Fruit fly (Drosophila melanogaster): ENCODE measurements around the gene CG7542.

CG7542 gene

DNA sequence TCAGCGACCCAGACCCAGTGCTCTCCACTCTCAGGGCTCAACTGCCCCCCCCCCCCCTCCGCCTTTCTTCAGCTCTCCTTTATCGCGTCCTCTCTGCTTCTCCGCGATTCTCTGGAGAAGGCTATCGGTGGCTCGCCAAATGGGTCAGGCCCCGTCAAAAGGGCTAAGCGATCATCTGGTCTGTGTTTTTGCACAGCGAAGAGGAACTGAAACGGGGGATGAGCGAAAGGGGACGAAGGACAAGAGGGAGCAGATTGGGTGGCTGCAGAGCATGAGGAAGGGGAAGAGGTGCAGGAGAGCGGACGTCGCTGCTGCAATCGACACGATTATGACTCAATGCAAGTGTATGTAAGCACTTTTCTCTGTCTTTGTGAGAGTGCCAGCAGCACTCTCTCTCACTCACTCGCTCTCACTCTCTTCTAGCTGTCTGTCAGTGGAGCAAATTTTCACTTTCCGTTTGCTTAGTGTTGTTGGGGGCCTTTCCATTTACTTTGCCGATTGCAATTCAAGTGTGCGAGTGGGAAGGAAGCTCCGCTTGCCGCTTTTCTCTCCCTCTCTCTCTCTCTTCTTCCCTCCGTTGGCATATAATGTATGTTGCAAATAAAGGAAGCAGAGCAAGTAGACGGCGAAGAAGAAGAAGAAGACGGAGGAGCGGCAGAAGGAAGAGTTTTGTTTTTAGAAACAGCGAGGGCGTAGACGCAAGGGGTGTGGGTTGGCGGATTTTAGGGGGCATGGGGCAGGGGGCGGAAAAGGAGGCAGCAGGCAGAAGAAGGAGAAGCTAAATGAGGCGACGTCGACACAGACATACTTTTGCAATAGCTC, 28.1 kb downstream of the CG7542 start (continued):
- no peak for TF ChIP-seq odd (GFP tag; optimal IDR thresholded peaks at IDR 0.05)
- no peak for TF ChIP-seq CG6854 (GFP tag; optimal IDR thresholded peaks at IDR 0.05)
- no peak for TF ChIP-seq ems (GFP tag; optimal IDR thresholded peaks at IDR 0.05)
- no peak for TF ChIP-seq oc (tag; optimal IDR thresholded peaks at IDR 0.05)
- TF ChIP-seq crol (GFP tag; IDR thresholded peaks at IDR 0.05), result peak; percentile 71
- TF ChIP-seq Blimp-1 (GFP tag; optimal IDR thresholded peaks at IDR 0.05), result peak; percentile 90
- no peak for TF ChIP-seq ase (GFP tag; IDR thresholded peaks at IDR 0.05)
- TF ChIP-seq sr (GFP tag; IDR thresholded peaks at IDR 0.05), result 0 out of 3 replicates have a peak, but pooled peaks have one; percentile 32
- TF ChIP-seq kah (GFP tag; optimal IDR thresholded peaks at IDR 0.05), result no peak
- no peak for TF ChIP-seq CG7786 (GFP tag; optimal IDR thresholded peaks at IDR 0.05)
- TF ChIP-seq MESR4 (GFP tag; optimal IDR thresholded peaks at IDR 0.05), result no peak
- TF ChIP-seq D19A (tag; optimal IDR thresholded peaks at IDR 0.05), result no peak
- TF ChIP-seq danr (GFP tag; IDR thresholded peaks at IDR 0.05), result no peak
- no peak for TF ChIP-seq slp2 (GFP tag; optimal IDR thresholded peaks at IDR 0.05)
- TF ChIP-seq dmrt11E (tag; optimal IDR thresholded peaks at IDR 0.05), result no peak
- no peak for TF ChIP-seq YL-1 (GFP tag; optimal IDR thresholded peaks at IDR 0.05)
- peak in 1 of 2 experiments; percentile 11 for TF ChIP-seq Hr78 (GFP tag; optimal IDR thresholded peaks at IDR 0.05)
- no peak for TF ChIP-seq Dll (GFP tag; IDR thresholded peaks at IDR 0.05; ENCODE audit: partially characterized antibody)
- no peak for TF ChIP-seq CrebB (tag; optimal IDR thresholded peaks at IDR 0.05)
- TF ChIP-seq chinmo (GFP tag; IDR thresholded peaks at IDR 0.05; ENCODE audit: partially characterized antibody), result 0 out of 4 replicates have a peak, but pooled peaks have one; percentile 24
- no peak for TF ChIP-seq CG6175 (GFP tag; IDR thresholded peaks at IDR 0.05)
- no peak for TF ChIP-seq cwo (GFP tag; optimal IDR thresholded peaks at IDR 0.05)
- TF ChIP-seq Hr51 (GFP tag; optimal IDR thresholded peaks at IDR 0.05), result no peak
- peak; percentile 18 for TF ChIP-seq CG12769 (tag; optimal IDR thresholded peaks at IDR 0.05)
- no peak for TF ChIP-seq dm (GFP tag; optimal IDR thresholded peaks at IDR 0.05)
- peak; percentile 25; the same call in 1 of the 2 replicates for TF ChIP-seq Drgx (GFP tag; IDR thresholded peaks at IDR 0.05)
- no peak for TF ChIP-seq Usf (GFP tag; optimal IDR thresholded peaks at IDR 0.05)
- TF ChIP-seq Gsc (GFP tag; IDR thresholded peaks at IDR 0.05), result no peak
- TF ChIP-seq CG9876 (GFP tag; optimal IDR thresholded peaks at IDR 0.05), result no peak
- TF ChIP-seq CG30020 (tag; optimal IDR thresholded peaks at IDR 0.05), result no peak
- TF ChIP-seq CG17385 (GFP tag; optimal IDR thresholded peaks at IDR 0.05), result peak; percentile 32
- peak; percentile 90 for TF ChIP-seq Ets65A (GFP tag)
- TF ChIP-seq CG14441 (GFP tag; IDR thresholded peaks at IDR 0.05), result no peak
- no peak for TF ChIP-seq Bgb (GFP tag; IDR thresholded peaks at IDR 0.05; ENCODE audit: partially characterized antibody)
- 0 out of 3 replicates have a peak, but pooled peaks have one; percentile 11 for TF ChIP-seq zen2 (GFP tag; IDR thresholded peaks at IDR 0.05; ENCODE audit: partially characterized antibody)

DNA sequence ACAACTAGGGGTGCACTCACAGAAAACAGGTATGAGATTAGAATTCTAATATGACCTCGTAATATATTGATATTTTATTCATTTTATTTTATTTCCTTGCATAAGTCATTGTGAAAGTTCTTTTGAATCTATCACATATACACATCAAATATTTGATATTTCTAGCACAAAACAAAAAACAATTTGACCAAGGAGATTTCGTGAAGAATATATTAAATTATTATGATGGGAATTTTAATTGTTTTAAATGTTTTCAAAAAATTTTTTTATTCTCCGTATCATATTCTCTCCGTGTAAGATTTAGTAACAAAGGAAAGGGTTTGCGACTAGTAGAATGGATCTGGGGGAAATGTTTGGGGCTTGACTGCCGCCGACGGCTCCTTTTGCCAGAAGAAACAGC, 28.8 kb downstream of the CG7542 start:
- TF ChIP-seq Drgx (GFP tag; IDR thresholded peaks at IDR 0.05) (peak; percentile 83), nom (GFP tag; optimal IDR thresholded peaks at IDR 0.05) (peak; percentile 94), lab (GFP tag; optimal IDR thresholded peaks at IDR 0.05) (no peak), CG18764 (GFP tag; optimal IDR thresholded peaks at IDR 0.05) (no peak), yki (optimal IDR thresholded peaks at IDR 0.05) (no peak), Oaz (GFP tag; IDR thresholded peaks at IDR 0.05) (no peak), CG10543 (GFP tag; optimal IDR thresholded peaks at IDR 0.05) (no peak), bsh (GFP tag; optimal IDR thresholded peaks at IDR 0.05) (peak in 1 of 2 experiments; percentile 88), dmrt99B (tag; optimal IDR thresholded peaks at IDR 0.05) (no peak), lov (optimal IDR thresholded peaks at IDR 0.05) (no peak), lov (GFP tag; IDR thresholded peaks at IDR 0.05) (no peak), corto (GFP tag; optimal IDR thresholded peaks at IDR 0.05) (peak; percentile 74), CG6654 (GFP tag; optimal IDR thresholded peaks at IDR 0.05) (no peak), Kr (GFP tag; optimal IDR thresholded peaks at IDR 0.05) (no peak), lbe (GFP tag; optimal IDR thresholded peaks at IDR 0.05) (peak; percentile 68), CG13123 (GFP tag; optimal IDR thresholded peaks at IDR 0.05) (no peak)

Measured in whole organism, embryonic.